Fruit fly (Drosophila melanogaster) whole organism, embryonic: ENCODE data around the gene ebd2.

ENCODE experiments used
- Adf1 ChIP-seq: fragments of 200-800 bp; sonication (Bioruptor generic); IDR thresholded peaks from 2 replicates; pipeline ENCODE4 v1.3.6; 2022; ENCODE audit warnings: missing biosample characterization, missing genetic modification characterization
- Bgb ChIP-seq: fragments of 200-800 bp; sonication (Bioruptor generic); IDR thresholded peaks from 2 replicates; pipeline ENCODE4 v1.3.6; 2022; ENCODE audit warnings: missing biosample characterization, missing genetic modification characterization; ENCODE audit not compliant: partially characterized antibody
- CG10267 ChIP-seq: fragments of 200-800 bp; sonication (Bioruptor generic); optimal IDR thresholded peaks from 2 replicates; lab custom pipeline; 2018; ENCODE audit warnings: missing biosample characterization, mild to moderate bottlenecking, missing genetic modification characterization, moderate library complexity
- CG10274 ChIP-seq: fragments of 200-800 bp; sonication (Bioruptor generic); optimal IDR thresholded peaks from 3 replicates; lab custom pipeline; 2017; ENCODE audit warnings: missing biosample characterization, mild to moderate bottlenecking, missing genetic modification characterization
- CG1233 ChIP-seq: fragments of 200-800 bp; sonication (Bioruptor generic); optimal IDR thresholded peaks from 4 replicates; lab custom pipeline; 2018; ENCODE audit warnings: missing biosample characterization, mild to moderate bottlenecking, missing genetic modification characterization
- CG12942 ChIP-seq: fragments of 200-800 bp; sonication (Bioruptor generic); optimal IDR thresholded peaks from 3 replicates; lab custom pipeline; 2016; ENCODE audit warnings: missing biosample characterization, missing genetic modification characterization
- CG14710 ChIP-seq: fragments of 200-800 bp; sonication (Bioruptor generic); optimal IDR thresholded peaks from 3 replicates; lab custom pipeline; 2019; ENCODE audit warnings: missing biosample characterization, mild to moderate bottlenecking, missing genetic modification characterization, moderate library complexity
- CG15479 ChIP-seq: fragments of 200-800 bp; sonication (Bioruptor generic); optimal IDR thresholded peaks from 3 replicates; lab custom pipeline; 2019; ENCODE audit warnings: missing biosample characterization, mild to moderate bottlenecking, missing genetic modification characterization, moderate library complexity
- CG1603 ChIP-seq: fragments of 200-800 bp; sonication (Bioruptor generic); optimal IDR thresholded peaks from 2 replicates; lab custom pipeline; 2019; ENCODE audit warnings: missing biosample characterization, mild to moderate bottlenecking, missing genetic modification characterization, moderate library complexity
- CG16815 ChIP-seq: fragments of 200-800 bp; sonication (Bioruptor generic); optimal IDR thresholded peaks from 3 replicates; lab custom pipeline; 2017; ENCODE audit warnings: missing biosample characterization, mild to moderate bottlenecking, missing genetic modification characterization
- CG17186 ChIP-seq: fragments of 200-800 bp; sonication (Bioruptor generic); optimal IDR thresholded peaks from 3 replicates; lab custom pipeline; 2017; ENCODE audit warnings: missing biosample characterization, missing genetic modification reagents, missing genetic modification characterization
- CG2116 ChIP-seq: fragments of 200-800 bp; sonication (Bioruptor generic); optimal IDR thresholded peaks from 3 replicates; lab custom pipeline; 2018; ENCODE audit warnings: missing biosample characterization, mild to moderate bottlenecking, missing genetic modification characterization
- CG31365 ChIP-seq: fragments of 200-800 bp; sonication (Bioruptor generic); optimal IDR thresholded peaks from 2 replicates; lab custom pipeline; 2018; ENCODE audit warnings: missing biosample characterization, mild to moderate bottlenecking, missing genetic modification characterization
- CG3847 ChIP-seq: fragments of 200-800 bp; sonication (Bioruptor generic); IDR thresholded peaks from 2 replicates; pipeline ENCODE4 v1.3.6; 2022; ENCODE audit warnings: missing biosample characterization, missing genetic modification characterization
- CG3995 ChIP-seq: fragments of 200-800 bp; sonication (Bioruptor generic); optimal IDR thresholded peaks from 3 replicates; lab custom pipeline; 2016; ENCODE audit warnings: missing biosample characterization, missing genetic modification characterization
- CG4360 ChIP-seq: fragments of 200-800 bp; sonication (Bioruptor generic); IDR thresholded peaks from 2 replicates; pipeline ENCODE4 v1.3.6; 2022; ENCODE audit warnings: missing biosample characterization, missing genetic modification characterization
- CG4617 ChIP-seq: fragments of 200-800 bp; sonication (Bioruptor generic); optimal IDR thresholded peaks from 3 replicates; lab custom pipeline; 2016; ENCODE audit warnings: missing biosample characterization, missing genetic modification characterization, borderline replicate concordance
- CG4820 ChIP-seq: fragments of 200-800 bp; sonication (Bioruptor generic); optimal IDR thresholded peaks from 3 replicates; lab custom pipeline; 2016; ENCODE audit warnings: missing biosample characterization, missing genetic modification characterization
- CG6654 ChIP-seq: fragments of 200-800 bp; sonication (Bioruptor generic); optimal IDR thresholded peaks from 2 replicates; lab custom pipeline; 2017; ENCODE audit warnings: missing biosample characterization, mild to moderate bottlenecking, missing genetic modification characterization
- CG8290 ChIP-seq, 3 experiments: fragments of 200-800 bp; sonication (Bioruptor generic); optimal IDR thresholded peaks; 2 replicates each; lab custom pipeline; 2016 to 2019; ENCODE audit warnings: missing biosample characterization in 3 of 3, missing genetic modification characterization in 3 of 3, mild to moderate bottlenecking in 2 of 3, moderate library complexity in 1 of 3
- CG8924 ChIP-seq: fragments of 200-800 bp; optimal IDR thresholded peaks from 3 replicates; lab custom pipeline; 2019; ENCODE audit warnings: missing biosample characterization, mild to moderate bottlenecking, missing genetic modification characterization, moderate library complexity
- CG9437 ChIP-seq: fragments of 200-800 bp; sonication (Bioruptor generic); optimal IDR thresholded peaks from 2 replicates; lab custom pipeline; 2018; ENCODE audit warnings: missing biosample characterization, mild to moderate bottlenecking, missing genetic modification characterization
- CG9609 ChIP-seq: fragments of 200-800 bp; sonication (Bioruptor generic); optimal IDR thresholded peaks from 3 replicates; lab custom pipeline; 2016; ENCODE audit warnings: missing biosample characterization, missing genetic modification characterization
- Fer2 ChIP-seq: fragments of 200-800 bp; sonication (Bioruptor generic); optimal IDR thresholded peaks from 2 replicates; lab custom pipeline; 2018; ENCODE audit warnings: missing biosample characterization, mild to moderate bottlenecking, missing genetic modification characterization, moderate library complexity
- H15 ChIP-seq: fragments of 200-800 bp; sonication (Bioruptor generic); IDR thresholded peaks from 3 replicates; pipeline ENCODE4 v1.3.6; 2022; ENCODE audit warnings: missing biosample characterization, missing genetic modification characterization
- MBD-R2 ChIP-seq: fragments of 200-800 bp; sonication (Bioruptor generic); IDR thresholded peaks from 2 replicates; pipeline ENCODE4 v1.3.6; 2022; ENCODE audit warnings: missing biosample characterization, missing genetic modification characterization
- Mad ChIP-seq: fragments of 200-800 bp; sonication (Bioruptor generic); optimal IDR thresholded peaks from 2 replicates; lab custom pipeline; 2016; ENCODE audit warnings: missing biosample characterization, missing genetic modification characterization
- Med ChIP-seq: fragments of 200-800 bp; sonication (Bioruptor generic); peaks from one replicate; lab custom pipeline; 2016; ENCODE audit warnings: missing biosample characterization, missing genetic modification characterization, mild to moderate bottlenecking, inconsistent platforms, moderate library complexity
- Myb ChIP-seq: fragments of 200-800 bp; sonication (Bioruptor generic); optimal IDR thresholded peaks from 2 replicates; lab custom pipeline; 2016; ENCODE audit warnings: missing biosample characterization, missing genetic modification characterization
- Pdp1 ChIP-seq, 2 experiments: fragments of 200-800 bp; sonication (Bioruptor generic); optimal IDR thresholded peaks; 3 replicates each; lab custom pipeline; 2016; ENCODE audit warnings: missing biosample characterization in 2 of 2, missing genetic modification characterization in 2 of 2, mild to moderate bottlenecking in 1 of 2, moderate library complexity in 1 of 2
- ara ChIP-seq: fragments of 200-800 bp; sonication (Bioruptor generic); IDR thresholded peaks from 2 replicates; pipeline ENCODE4 v1.3.6; 2022; ENCODE audit warnings: missing biosample characterization, missing genetic modification characterization
- bcd ChIP-seq: fragments of 200-800 bp; sonication (Bioruptor generic); optimal IDR thresholded peaks from 2 replicates; lab custom pipeline; 2017; ENCODE audit warnings: missing biosample characterization, mild to moderate bottlenecking, missing genetic modification characterization
- chinmo ChIP-seq: fragments of 200-800 bp; sonication (Bioruptor generic); IDR thresholded peaks from 4 replicates; pipeline ENCODE4 v1.3.6; 2022; ENCODE audit warnings: missing biosample characterization, missing genetic modification characterization; ENCODE audit not compliant: partially characterized antibody
- corto ChIP-seq: fragments of 200-800 bp; sonication (Bioruptor generic); optimal IDR thresholded peaks from 2 replicates; lab custom pipeline; 2016; ENCODE audit warnings: missing biosample characterization, mild to moderate bottlenecking, missing genetic modification characterization, moderate library complexity
- croc ChIP-seq: fragments of 200-800 bp; sonication (Bioruptor generic); conservative IDR thresholded peaks from 3 replicates; pipeline ENCODE4 v1.3.6; 2022; ENCODE audit warnings: missing biosample characterization, missing genetic modification characterization
- danr ChIP-seq: fragments of 200-800 bp; sonication (Bioruptor generic); IDR thresholded peaks from 2 replicates; pipeline ENCODE4 v1.3.6; 2022; ENCODE audit warnings: missing biosample characterization, missing genetic modification characterization
- ftz-f1 ChIP-seq: fragments of 200-800 bp; sonication (Bioruptor generic); optimal IDR thresholded peaks from 2 replicates; lab custom pipeline; 2016; ENCODE audit warnings: missing biosample characterization, missing genetic modification characterization
- hb ChIP-seq: fragments of 200-800 bp; sonication (Bioruptor generic); IDR thresholded peaks from 3 replicates; pipeline ENCODE4 v1.3.6; 2022; ENCODE audit warnings: missing biosample characterization, missing genetic modification characterization; ENCODE audit not compliant: partially characterized antibody
- mirr ChIP-seq: fragments of 200-800 bp; sonication (Bioruptor generic); optimal IDR thresholded peaks from 3 replicates; lab custom pipeline; 2018; ENCODE audit warnings: missing biosample characterization, mild to moderate bottlenecking, missing genetic modification characterization
- p53 ChIP-seq: fragments of 200-800 bp; sonication (Bioruptor generic); optimal IDR thresholded peaks from 2 replicates; lab custom pipeline; 2016; ENCODE audit warnings: missing biosample characterization, missing genetic modification characterization
- pho ChIP-seq: fragments of 200-800 bp; sonication (Bioruptor generic); optimal IDR thresholded peaks from 2 replicates; lab custom pipeline; 2016; ENCODE audit warnings: missing biosample characterization, missing genetic modification characterization
- sc ChIP-seq, 3 experiments: fragments of >200 bp in 2 of 3; fragments of 200-800 bp in 1 of 3; sonication (Bioruptor generic) in 1 of 3; optimal IDR thresholded peaks; 2 replicates in 2 of 3; 3 replicates in 1 of 3; lab custom pipeline; 2017; ENCODE audit warnings: mild to moderate bottlenecking in 1 of 3, missing biosample characterization in 1 of 3, missing genetic modification characterization in 1 of 3, missing genetic modification reagents in 1 of 3
- seq ChIP-seq: fragments of 200-800 bp; sonication (Bioruptor generic); IDR thresholded peaks from 2 replicates; pipeline ENCODE4 v1.3.6; 2022; ENCODE audit warnings: missing biosample characterization, missing genetic modification characterization
- sr ChIP-seq: fragments of 200-800 bp; sonication (Bioruptor generic); IDR thresholded peaks from 3 replicates; pipeline ENCODE4 v1.3.6; 2022; ENCODE audit warnings: missing biosample characterization, missing genetic modification characterization
- trem ChIP-seq: fragments of 200-800 bp; optimal IDR thresholded peaks from 3 replicates; lab custom pipeline; 2019; ENCODE audit warnings: missing biosample characterization, mild to moderate bottlenecking, missing genetic modification characterization, moderate library complexity
- twi ChIP-seq: fragments of 200-800 bp; optimal IDR thresholded peaks from 2 replicates; lab custom pipeline; 2019; ENCODE audit warnings: missing biosample characterization, mild to moderate bottlenecking, missing genetic modification characterization, moderate library complexity
- usp ChIP-seq: fragments of >200 bp; optimal IDR thresholded peaks from 2 replicates; lab custom pipeline; 2017; ENCODE audit warnings: missing biosample characterization, missing genetic modification characterization
- vvl ChIP-seq: fragments of 200-800 bp; sonication (Bioruptor generic); IDR thresholded peaks from 2 replicates; pipeline ENCODE4 v1.3.6; 2022; ENCODE audit warnings: missing biosample characterization, missing genetic modification characterization

The ebd2 gene

dm6 chr3L:21343254-21344083 is 5.6 kb downstream of the ebd2 start, which contains the start of the genes Tbc1d8-9 and CG32436 (continued):
- TF ChIP-seq Bgb (GFP tag; lab: Robert Waterston, UW) (peak; percentile 47; the same call in 1 of the 2 replicates), CG17186 (GFP tag; lab: Kevin White, UChicago) (peak; percentile 95), CG3995 (GFP tag; lab: Kevin White, UChicago) (no peak), CG4820 (GFP tag; lab: Kevin White, UChicago) (peak; percentile 93), sc (optimal IDR thresholded peaks at IDR 0.05; lab: Kevin White, UChicago) (no peak), sc (GFP tag; optimal IDR thresholded peaks at IDR 0.05; lab: Kevin White, UChicago) (no peak), CG8924 (no peak), Med (GFP tag; lab: Kevin White, UChicago) (peak; percentile 68), CG4617 (GFP tag; lab: Kevin White, UChicago) (peak; percentile 87), CG16815 (GFP tag; lab: Kevin White, UChicago) (no peak), chinmo (GFP tag; lab: Robert Waterston, UW) (0 out of 4 replicates have a peak, but pooled peaks have one; percentile 75), bcd (GFP tag; lab: Kevin White, UChicago) (no peak), croc (GFP tag; lab: Robert Waterston, UW) (no peak), corto (GFP tag; lab: Kevin White, UChicago) (no peak), mirr (no peak), CG15479 (no peak), CG2116 (GFP tag; lab: Kevin White, UChicago) (peak; percentile 64), sr (GFP tag; lab: Robert Waterston, UW) (no peak), CG4360 (GFP tag; lab: Robert Waterston, UW) (peak; percentile 81), CG1233 (GFP tag; lab: Kevin White, UChicago) (no peak), CG6654 (GFP tag; lab: Kevin White, UChicago) (no peak), trem (tag; lab: Kevin White, UChicago) (peak; percentile 60), CG3847 (GFP tag; lab: Robert Waterston, UW) (peak; percentile 23; the same call in 1 of the 2 replicates), twi (tag; lab: Kevin White, UChicago) (no peak), Fer2 (tag; lab: Kevin White, UChicago) (no peak), CG31365 (tag; lab: Kevin White, UChicago) (no peak), ftz-f1 (GFP tag; lab: Kevin White, UChicago) (no peak), Adf1 (GFP tag; lab: Robert Waterston, UW) (no peak), H15 (GFP tag; lab: Robert Waterston, UW) (no peak), Myb (GFP tag; lab: Kevin White, UChicago) (peak; percentile 99), danr (no peak), CG9609 (no peak), Pdp1 (GFP tag; optimal IDR thresholded peaks at IDR 0.05; lab: Kevin White, UChicago) (peak in 1 of 2 experiments; percentile 55), CG8290 (GFP tag; optimal IDR thresholded peaks at IDR 0.05; lab: Kevin White, UChicago) (no peak), CG8290 (tag; optimal IDR thresholded peaks at IDR 0.05; lab: Kevin White, UChicago) (no peak), CG10267 (tag; lab: Kevin White, UChicago) (peak; percentile 24), CG14710 (peak; percentile 35), CG9437 (GFP tag; lab: Kevin White, UChicago) (no peak), seq (no peak), Mad (GFP tag; lab: Kevin White, UChicago) (peak; percentile 6), ara (no peak), CG12942 (GFP tag; lab: Kevin White, UChicago) (no peak), CG10274 (no peak), MBD-R2 (GFP tag; lab: Robert Waterston, UW) (peak; percentile 83), CG1603 (tag; lab: Kevin White, UChicago) (peak; percentile 60), p53 (GFP tag; lab: Kevin White, UChicago) (peak; percentile 8), pho (GFP tag; lab: Kevin White, UChicago) (no peak), hb (no peak), vvl (GFP tag; lab: Robert Waterston, UW) (no peak), usp (no peak)
